Worm (Caenorhabditis elegans) whole organism, L4/young adult: ENCODE measurements around the gene T14G10.8.

Experiments
- W03F9.2 ChIP-seq: fragments of 150-350 bp; optimal IDR thresholded peaks from 2 replicates; lab custom pipeline; 2014; ENCODE audit warnings: missing biosample characterization, missing genetic modification characterization
- dao-5 ChIP-seq: sonication (generic microtip); optimal IDR thresholded peaks from 2 replicates; lab custom pipeline; 2016; ENCODE audit warnings: missing genotype, missing genetic modification characterization, moderate library complexity, missing compliant biosample characterization
- him-1 ChIP-seq: sonication (generic microtip); optimal IDR thresholded peaks from 2 replicates; lab custom pipeline; 2016; ENCODE audit warnings: missing genotype, missing genetic modification reagents, missing genetic modification characterization, missing compliant biosample characterization

ce11 chrIV:10153479-10153878 is 6.7 kb upstream of the T14G10.8 start:
- TF ChIP-seq dao-5 (no peak), him-1 (no peak), W03F9.2 (tag; lab: Kevin White, UChicago) (no peak)
